Worm (Caenorhabditis elegans): ENCODE data around the gene R08A2.7.

DNA sequence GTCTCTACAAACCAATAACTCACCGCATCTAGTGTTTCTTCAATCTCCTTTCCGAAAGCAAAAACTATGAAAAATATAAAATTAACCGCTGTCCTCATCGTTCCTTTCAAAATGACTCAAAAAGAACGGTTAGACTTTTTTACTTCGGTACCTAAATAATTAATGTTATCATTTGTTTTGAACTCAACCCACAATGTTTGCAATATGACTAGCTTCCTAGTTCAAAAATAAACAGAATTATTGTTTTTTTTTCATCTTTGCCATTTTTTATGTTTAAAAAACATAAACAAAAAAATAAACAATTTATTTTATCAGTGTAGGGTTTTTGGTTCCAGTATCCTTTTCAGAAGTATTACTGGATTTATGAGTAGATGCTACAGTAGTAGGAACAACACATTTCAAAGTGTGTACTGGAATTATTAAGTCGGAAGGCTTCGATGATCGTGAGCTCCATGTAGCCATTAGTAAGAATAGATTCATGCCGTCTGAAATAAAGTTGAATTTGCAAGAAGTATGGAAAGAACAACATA, 25.6 kb downstream of the R08A2.7 start, which contains the start of the genes lipl-8 and Y50E8A.22:
- TF ChIP-seq ceh-58 (GFP tag; IDR thresholded peaks at IDR 0.05) = no peak
- TF ChIP-seq ama-1 (optimal IDR thresholded peaks at IDR 0.05) = no peak
- TF ChIP-seq ama-1 (GFP tag; optimal IDR thresholded peaks at IDR 0.05) = no peak
- no peak for TF ChIP-seq D2030.7 (GFP tag; IDR thresholded peaks at IDR 0.05)
- no peak for TF ChIP-seq efl-1 (GFP tag; optimal IDR thresholded peaks at IDR 0.05)
- TF ChIP-seq pha-4 (tag; optimal IDR thresholded peaks at IDR 0.05) = no peak
- TF ChIP-seq egl-18 (GFP tag; IDR thresholded peaks at IDR 0.05) = no peak
- TF ChIP-seq attf-3 (GFP tag; conservative IDR thresholded peaks at IDR 0.05) = no peak
- no peak for TF ChIP-seq ceh-40 (GFP tag; IDR thresholded peaks at IDR 0.05)
- TF ChIP-seq ZK185.1 (tag; optimal IDR thresholded peaks at IDR 0.05; ENCODE audit: poor library complexity, severe bottlenecking) = no peak
- no peak for TF ChIP-seq lin-26 (GFP tag; IDR thresholded peaks at IDR 0.05)
